Worm (Caenorhabditis elegans) whole organism, young adult: ENCODE measurements around the gene sea-2.

Source experiments
- C17E4.6 ChIP-seq: fragments of 200-800 bp; sonication (Bioruptor generic); IDR thresholded peaks from 2 replicates; pipeline ENCODE4 v1.3.6; 2022; ENCODE audit warnings: missing genetic modification reagents, missing genetic modification characterization, missing compliant biosample characterization
- F23B12.7 ChIP-seq: sonication (generic microtip); optimal IDR thresholded peaks from 2 replicates; lab custom pipeline; 2017; ENCODE audit warnings: missing genetic modification characterization, mild to moderate bottlenecking, missing compliant biosample characterization, antibody characterized with exemption, moderate library complexity; ENCODE audit not compliant: insufficient read depth
- F33H1.4 ChIP-seq: fragments of 200-800 bp; sonication (Bioruptor generic); IDR thresholded peaks from 2 replicates; pipeline ENCODE4 v1.3.6; 2022; ENCODE audit warnings: missing genetic modification reagents, missing genetic modification characterization, missing compliant biosample characterization
- F52B5.7 ChIP-seq: sonication (generic microtip); optimal IDR thresholded peaks from 2 replicates; lab custom pipeline; 2016; ENCODE audit warnings: mild to moderate bottlenecking, missing genetic modification characterization, missing compliant biosample characterization
- F57A8.1 ChIP-seq: fragments of 200-800 bp; sonication (Bioruptor generic); optimal IDR thresholded peaks from 2 replicates; lab custom pipeline; 2018; ENCODE audit warnings: mild to moderate bottlenecking, missing genetic modification characterization, moderate library complexity, missing compliant biosample characterization
- F57C9.4 ChIP-seq: sonication (generic microtip); optimal IDR thresholded peaks from 2 replicates; lab custom pipeline; 2017; ENCODE audit warnings: mild to moderate bottlenecking, missing genetic modification characterization, missing compliant biosample characterization
- T26A5.8 ChIP-seq: sonication (generic microtip); optimal IDR thresholded peaks from 2 replicates; lab custom pipeline; 2016; ENCODE audit warnings: missing genetic modification characterization, missing compliant biosample characterization
- Y56A3A.18 ChIP-seq: fragments of 200-800 bp; sonication (Bioruptor generic); IDR thresholded peaks from 2 replicates; pipeline ENCODE4 v1.3.6; 2022; ENCODE audit warnings: missing genetic modification reagents, missing genetic modification characterization, missing compliant biosample characterization
- Y67H2A.10 ChIP-seq: fragments of 200-800 bp; sonication (Bioruptor generic); conservative IDR thresholded peaks from 2 replicates; pipeline ENCODE4 v1.3.6; 2022; ENCODE audit warnings: missing genetic modification reagents, missing genetic modification characterization, missing compliant biosample characterization
- Y79H2A.3 ChIP-seq: fragments of 200-800 bp; sonication (Bioruptor generic); conservative IDR thresholded peaks from 2 replicates; pipeline ENCODE4 v1.3.6; 2022; ENCODE audit warnings: missing genetic modification reagents, missing genetic modification characterization, missing compliant biosample characterization
- ZK185.1 ChIP-seq: sonication (generic microtip); optimal IDR thresholded peaks from 2 replicates; lab custom pipeline; 2016; ENCODE audit warnings: mild to moderate bottlenecking, missing genetic modification characterization, missing compliant biosample characterization; ENCODE audit not compliant: poor library complexity, severe bottlenecking
- akir-1 ChIP-seq: fragments of 200-800 bp; sonication (Bioruptor generic); optimal IDR thresholded peaks from 2 replicates; lab custom pipeline; 2018; ENCODE audit warnings: mild to moderate bottlenecking, missing genetic modification characterization, moderate library complexity, missing compliant biosample characterization
- aptf-2 ChIP-seq: fragments of 200-800 bp; sonication (Bioruptor generic); conservative IDR thresholded peaks from 2 replicates; pipeline ENCODE4 v1.3.6; 2022; ENCODE audit warnings: missing genetic modification reagents, missing genetic modification characterization, missing compliant biosample characterization
- atf-7 ChIP-seq: sonication (generic microtip); optimal IDR thresholded peaks from 2 replicates; lab custom pipeline; 2017; ENCODE audit warnings: mild to moderate bottlenecking, missing genetic modification characterization, missing compliant biosample characterization
- attf-3 ChIP-seq: fragments of 200-800 bp; sonication (Bioruptor generic); conservative IDR thresholded peaks from 2 replicates; pipeline ENCODE4 v1.3.6; 2022; ENCODE audit warnings: missing genetic modification reagents, missing genetic modification characterization, missing compliant biosample characterization
- attf-5 ChIP-seq: fragments of 200-800 bp; sonication (Bioruptor generic); optimal IDR thresholded peaks from 2 replicates; lab custom pipeline; 2018; ENCODE audit warnings: mild to moderate bottlenecking, missing genetic modification characterization, missing compliant biosample characterization
- attf-6 ChIP-seq: fragments of 200-800 bp; sonication (Bioruptor generic); IDR thresholded peaks from 2 replicates; pipeline ENCODE4 v1.3.6; 2022; ENCODE audit warnings: missing genetic modification reagents, missing genetic modification characterization, missing compliant biosample characterization
- ceh-27 ChIP-seq: fragments of 200-800 bp; sonication (Bioruptor generic); optimal IDR thresholded peaks from 2 replicates; lab custom pipeline; 2018; ENCODE audit warnings: mild to moderate bottlenecking, missing genetic modification characterization, moderate library complexity, missing compliant biosample characterization
- chd-7 ChIP-seq: sonication (generic microtip); optimal IDR thresholded peaks from 2 replicates; lab custom pipeline; 2016; ENCODE audit warnings: mild to moderate bottlenecking, missing genetic modification characterization, moderate library complexity, missing compliant biosample characterization
- dpff-1 ChIP-seq: sonication (generic microtip); optimal IDR thresholded peaks from 2 replicates; lab custom pipeline; 2017; ENCODE audit warnings: mild to moderate bottlenecking, missing genetic modification characterization, missing compliant biosample characterization
- efl-1 ChIP-seq: fragments of 150-350 bp; optimal IDR thresholded peaks from 2 replicates; lab custom pipeline; 2014; ENCODE audit warnings: missing biosample characterization, missing genetic modification reagents, missing genetic modification characterization
- egrh-3 ChIP-seq: fragments of 200-800 bp; sonication (Bioruptor generic); IDR thresholded peaks from 2 replicates; pipeline ENCODE4 v1.3.6; 2022; ENCODE audit warnings: missing genetic modification reagents, missing genetic modification characterization, missing compliant biosample characterization
- ets-4 ChIP-seq: fragments of 200-800 bp; sonication (Bioruptor generic); optimal IDR thresholded peaks from 2 replicates; lab custom pipeline; 2018; ENCODE audit warnings: mild to moderate bottlenecking, missing genetic modification characterization, missing compliant biosample characterization
- hmg-20 ChIP-seq: fragments of 200-800 bp; sonication (Bioruptor generic); IDR thresholded peaks from 2 replicates; pipeline ENCODE4 v1.3.6; 2022; ENCODE audit warnings: missing genetic modification reagents, missing genetic modification characterization, missing compliant biosample characterization
- let-526 ChIP-seq: fragments of 200-800 bp; sonication (Bioruptor generic); IDR thresholded peaks from 2 replicates; pipeline ENCODE4 v1.3.6; 2022; ENCODE audit warnings: missing genetic modification reagents, missing genetic modification characterization, missing compliant biosample characterization
- lir-1 ChIP-seq: fragments of 200-800 bp; sonication (Bioruptor generic); conservative IDR thresholded peaks from 2 replicates; pipeline ENCODE4 v1.3.6; 2022; ENCODE audit warnings: missing genetic modification reagents, missing genetic modification characterization, missing compliant biosample characterization
- lsl-1 ChIP-seq: fragments of 200-800 bp; sonication (Bioruptor generic); optimal IDR thresholded peaks from 2 replicates; lab custom pipeline; 2018; ENCODE audit warnings: mild to moderate bottlenecking, missing genetic modification characterization, moderate library complexity, missing compliant biosample characterization
- lsy-27 ChIP-seq: sonication (generic microtip); optimal IDR thresholded peaks from 2 replicates; lab custom pipeline; 2017; ENCODE audit warnings: missing genetic modification characterization, mild to moderate bottlenecking, missing compliant biosample characterization, antibody characterized with exemption, missing genotype, borderline replicate concordance; ENCODE audit not compliant: insufficient read depth
- madf-3 ChIP-seq: fragments of 200-800 bp; sonication (Bioruptor generic); IDR thresholded peaks from 2 replicates; pipeline ENCODE4 v1.3.6; 2022; ENCODE audit warnings: missing genetic modification reagents, missing genetic modification characterization, missing compliant biosample characterization
- madf-6 ChIP-seq: fragments of 200-800 bp; sonication (Bioruptor generic); IDR thresholded peaks from 2 replicates; pipeline ENCODE4 v1.3.6; 2022; ENCODE audit warnings: missing genetic modification reagents, missing genetic modification characterization, missing compliant biosample characterization
- madf-8 ChIP-seq: fragments of 200-800 bp; sonication (Bioruptor generic); conservative IDR thresholded peaks from 2 replicates; pipeline ENCODE4 v1.3.6; 2022; ENCODE audit warnings: missing genetic modification reagents, missing genetic modification characterization, missing compliant biosample characterization
- mel-28 ChIP-seq: sonication (generic microtip); optimal IDR thresholded peaks from 2 replicates; lab custom pipeline; 2016; ENCODE audit warnings: borderline replicate concordance, mild to moderate bottlenecking, missing genetic modification characterization, missing compliant biosample characterization
- nfyb-1 ChIP-seq: fragments of 200-800 bp; sonication (Bioruptor generic); IDR thresholded peaks from 2 replicates; pipeline ENCODE4 v1.3.6; 2022; ENCODE audit warnings: missing genetic modification reagents, missing genetic modification characterization, missing compliant biosample characterization
- nhr-120 ChIP-seq: fragments of 200-800 bp; sonication (Bioruptor generic); IDR thresholded peaks from 2 replicates; pipeline ENCODE4 v1.3.6; 2022; ENCODE audit warnings: missing genetic modification characterization, missing compliant biosample characterization
- pha-4 ChIP-seq: fragments of 150-350 bp; sonication (generic microtip); optimal IDR thresholded peaks from 2 replicates; lab custom pipeline; 2014; ENCODE audit warnings: missing biosample characterization, missing genetic modification reagents, missing genetic modification characterization
- snpc-1.1 ChIP-seq: sonication (generic microtip); optimal IDR thresholded peaks from 2 replicates; lab custom pipeline; 2017; ENCODE audit warnings: missing genetic modification characterization, mild to moderate bottlenecking, missing compliant biosample characterization, antibody characterized with exemption, moderate library complexity, missing genotype, missing genetic modification reagents; ENCODE audit not compliant: insufficient read depth
- snpc-1.3 ChIP-seq: sonication (generic microtip); optimal IDR thresholded peaks from 2 replicates; lab custom pipeline; 2017; ENCODE audit warnings: missing genetic modification characterization, mild to moderate bottlenecking, missing compliant biosample characterization, antibody characterized with exemption, moderate library complexity, missing genotype, missing genetic modification reagents; ENCODE audit not compliant: insufficient read depth
- snpc-3.4 ChIP-seq: sonication (generic microtip); optimal IDR thresholded peaks from 2 replicates; lab custom pipeline; 2017; ENCODE audit warnings: missing genetic modification characterization, mild to moderate bottlenecking, missing compliant biosample characterization, antibody characterized with exemption, moderate library complexity, missing genotype, missing genetic modification reagents
- somi-1 ChIP-seq: fragments of 200-800 bp; sonication (Bioruptor generic); optimal IDR thresholded peaks from 2 replicates; lab custom pipeline; 2018; ENCODE audit warnings: mild to moderate bottlenecking, missing genetic modification characterization, missing compliant biosample characterization
- tbp1 ChIP-seq: fragments of 200-800 bp; sonication (Bioruptor generic); optimal IDR thresholded peaks from 2 replicates; lab custom pipeline; 2018; ENCODE audit warnings: mild to moderate bottlenecking, missing genetic modification characterization, missing compliant biosample characterization
- unc-62 ChIP-seq: fragments of 150-350 bp; optimal IDR thresholded peaks from 2 replicates; lab custom pipeline; 2014; ENCODE audit warnings: missing biosample characterization, missing genetic modification reagents, missing genetic modification characterization
- xnd-1 ChIP-seq: sonication (generic microtip); optimal IDR thresholded peaks from 2 replicates; lab custom pipeline; 2016; ENCODE audit warnings: missing genotype, missing genetic modification reagents, missing genetic modification characterization, missing compliant biosample characterization
- zfh-2 ChIP-seq: fragments of 200-800 bp; sonication (Bioruptor generic); conservative IDR thresholded peaks from 2 replicates; pipeline ENCODE4 v1.3.6; 2022; ENCODE audit warnings: missing genetic modification reagents, missing genetic modification characterization, missing compliant biosample characterization
- ztf-25 ChIP-seq: fragments of 200-800 bp; sonication (Bioruptor generic); IDR thresholded peaks from 2 replicates; pipeline ENCODE4 v1.3.6; 2022; ENCODE audit warnings: missing genetic modification reagents, missing genetic modification characterization, missing compliant biosample characterization
- ztf-26 ChIP-seq: sonication (generic microtip); optimal IDR thresholded peaks from 2 replicates; lab custom pipeline; 2017; ENCODE audit warnings: missing genetic modification characterization, missing compliant biosample characterization
- ztf-28 ChIP-seq: fragments of 200-800 bp; sonication (Bioruptor generic); IDR thresholded peaks from 2 replicates; pipeline ENCODE4 v1.3.6; 2022; ENCODE audit warnings: missing genetic modification reagents, missing genetic modification characterization, missing compliant biosample characterization
- ztf-3 ChIP-seq: fragments of 200-800 bp; sonication (Bioruptor generic); optimal IDR thresholded peaks from 2 replicates; lab custom pipeline; 2018; ENCODE audit warnings: mild to moderate bottlenecking, missing genetic modification characterization, missing compliant biosample characterization

sea-2 gene

ce11 chrII:3933640-3934039 lies 16.5 kb upstream of the sea-2 start, which contains the start of gene Y14H12B.2:
Y14H12B.2 (minus strand) TSS chrII:3933740.
- TF ChIP-seq chd-7 (tag; lab: Kevin White, UChicago): no peak
- no peak for TF ChIP-seq zfh-2 (GFP tag; lab: Robert Waterston, UW)
- TF ChIP-seq dpff-1: no peak
- no peak for TF ChIP-seq somi-1 (GFP tag; lab: Kevin White, UChicago)
- no peak for TF ChIP-seq T26A5.8 (tag; lab: Kevin White, UChicago)
- no peak for TF ChIP-seq nhr-120 (GFP tag; lab: Robert Waterston, UW)

ce11 chrII:3934085-3934484 lies 16.1 kb upstream of the sea-2 start, which contains the start of gene Y14H12B.1:
Y14H12B.1 (plus strand) TSS chrII:3934447.
- peak; percentile 88 for TF ChIP-seq F33H1.4 (GFP tag; lab: Robert Waterston, UW)
- TF ChIP-seq snpc-1.3 (tag; lab: Kevin White, UChicago): no peak
- TF ChIP-seq attf-3 (GFP tag; lab: Robert Waterston, UW): no peak
- no peak for TF ChIP-seq tbp1
- no peak for TF ChIP-seq chd-7 (tag; lab: Kevin White, UChicago)
- TF ChIP-seq atf-7: no peak
- TF ChIP-seq ceh-27 (GFP tag; lab: Kevin White, UChicago): no peak
- no peak for TF ChIP-seq ztf-3 (GFP tag; lab: Kevin White, UChicago)
- no peak for TF ChIP-seq attf-5 (GFP tag; lab: Kevin White, UChicago)
- TF ChIP-seq ets-4 (GFP tag; lab: Kevin White, UChicago): no peak
- peak; percentile 72 for TF ChIP-seq madf-8 (GFP tag; lab: Robert Waterston, UW)
- no peak for TF ChIP-seq hmg-20
- TF ChIP-seq snpc-1.1: no peak
- TF ChIP-seq lsy-27 (tag; lab: Kevin White, UChicago): no peak
- TF ChIP-seq nfyb-1 (GFP tag; lab: Robert Waterston, UW): no peak
- TF ChIP-seq ztf-26 (tag; lab: Kevin White, UChicago): no peak
- TF ChIP-seq snpc-3.4 (tag; lab: Kevin White, UChicago): no peak
- TF ChIP-seq F23B12.7 (tag; lab: Kevin White, UChicago): no peak
- TF ChIP-seq ztf-28 (GFP tag; lab: Robert Waterston, UW): no peak
- no peak for TF ChIP-seq F52B5.7
- TF ChIP-seq lir-1: no peak
- peak; percentile 84 for TF ChIP-seq lsl-1 (GFP tag; lab: Kevin White, UChicago)
- TF ChIP-seq akir-1 (GFP tag; lab: Kevin White, UChicago): no peak
- no peak for TF ChIP-seq Y56A3A.18 (GFP tag; lab: Robert Waterston, UW)
- TF ChIP-seq ztf-25 (GFP tag; lab: Robert Waterston, UW): no peak
- no peak for TF ChIP-seq Y67H2A.10 (GFP tag; lab: Robert Waterston, UW)
- TF ChIP-seq madf-6: peak; percentile 82
- no peak for TF ChIP-seq Y79H2A.3
- TF ChIP-seq egrh-3: no peak
- TF ChIP-seq pha-4: no peak
- peak; percentile 17 for TF ChIP-seq efl-1
- no peak for TF ChIP-seq unc-62 (GFP tag; lab: Kevin White, UChicago)
- peak; percentile 74 for TF ChIP-seq xnd-1 (tag; lab: Kevin White, UChicago)
- no peak for TF ChIP-seq let-526 (GFP tag; lab: Robert Waterston, UW)
- TF ChIP-seq ZK185.1 (tag; lab: Kevin White, UChicago): no peak
- no peak for TF ChIP-seq attf-6 (GFP tag; lab: Robert Waterston, UW)
- no peak for TF ChIP-seq aptf-2 (GFP tag; lab: Robert Waterston, UW)
- TF ChIP-seq F57A8.1 (GFP tag; lab: Kevin White, UChicago): no peak
- TF ChIP-seq madf-3 (GFP tag; lab: Robert Waterston, UW): no peak
- TF ChIP-seq C17E4.6 (GFP tag; lab: Robert Waterston, UW): no peak
- TF ChIP-seq mel-28 (tag; lab: Kevin White, UChicago): no peak
- TF ChIP-seq F57C9.4 (tag; lab: Kevin White, UChicago): no peak
